Worm (Caenorhabditis elegans) whole organism, mixed stage, embryonic: Measurements from ENCODE around the gene C50F4.16.

Source experiments
- M03D4.4 ChIP-seq: sonication (generic microtip); optimal IDR thresholded peaks from 2 replicates; lab custom pipeline; 2017; ENCODE audit warnings: mild to moderate bottlenecking, missing genetic modification characterization, missing compliant biosample characterization
- bed-3 ChIP-seq: fragments of 200-800 bp; sonication (Bioruptor generic); optimal IDR thresholded peaks from 3 replicates; lab custom pipeline; 2018; ENCODE audit warnings: mild to moderate bottlenecking, missing genetic modification characterization, moderate library complexity, missing compliant biosample characterization
- blmp-1 ChIP-seq: fragments of 150-350 bp; optimal IDR thresholded peaks from 2 replicates; lab custom pipeline; 2014; ENCODE audit warnings: missing biosample characterization, missing genetic modification characterization
- ceh-39 ChIP-seq: fragments of 150-350 bp; optimal IDR thresholded peaks from 2 replicates; lab custom pipeline; 2014; ENCODE audit warnings: missing biosample characterization, missing genetic modification characterization
- ceh-43 ChIP-seq: fragments of 200-800 bp; sonication (Bioruptor generic); optimal IDR thresholded peaks from 2 replicates; lab custom pipeline; 2018; ENCODE audit warnings: mild to moderate bottlenecking, missing genetic modification characterization, moderate library complexity, missing compliant biosample characterization
- ceh-83 ChIP-seq: fragments of 200-800 bp; sonication (Bioruptor generic); optimal IDR thresholded peaks from 2 replicates; lab custom pipeline; 2018; ENCODE audit warnings: mild to moderate bottlenecking, missing genetic modification characterization, missing compliant biosample characterization
- ces-1 ChIP-seq: fragments of 150-350 bp; optimal IDR thresholded peaks from 2 replicates; lab custom pipeline; 2014; ENCODE audit warnings: missing biosample characterization, missing genetic modification reagents, missing genetic modification characterization
- cnd-1 ChIP-seq: fragments of 200-800 bp; sonication (Bioruptor generic); optimal IDR thresholded peaks from 2 replicates; lab custom pipeline; 2018; ENCODE audit warnings: mild to moderate bottlenecking, missing genetic modification characterization, missing compliant biosample characterization
- drap-1 ChIP-seq: fragments of 200-800 bp; sonication (Bioruptor generic); optimal IDR thresholded peaks from 3 replicates; lab custom pipeline; 2018; ENCODE audit warnings: mild to moderate bottlenecking, missing genetic modification characterization, missing compliant biosample characterization
- elt-1 ChIP-seq: sonication (generic microtip); optimal IDR thresholded peaks from 2 replicates; lab custom pipeline; 2017; ENCODE audit warnings: missing genetic modification characterization, mild to moderate bottlenecking, missing compliant biosample characterization, antibody characterized with exemption, moderate library complexity, borderline replicate concordance; ENCODE audit not compliant: insufficient read depth
- elt-3 ChIP-seq: fragments of 150-350 bp; optimal IDR thresholded peaks from 2 replicates; lab custom pipeline; 2014; ENCODE audit warnings: missing biosample characterization, missing genetic modification characterization
- flh-1 ChIP-seq: fragments of 200-800 bp; sonication (Bioruptor generic); optimal IDR thresholded peaks from 2 replicates; lab custom pipeline; 2018; ENCODE audit warnings: mild to moderate bottlenecking, missing genetic modification characterization, moderate library complexity, missing compliant biosample characterization
- ham-2 ChIP-seq: fragments of 200-800 bp; sonication (Bioruptor generic); optimal IDR thresholded peaks from 2 replicates; lab custom pipeline; 2018; ENCODE audit warnings: mild to moderate bottlenecking, missing genetic modification characterization, missing compliant biosample characterization
- hlh-1 ChIP-seq: fragments of 150-350 bp; optimal IDR thresholded peaks from 2 replicates; lab custom pipeline; 2014; ENCODE audit warnings: missing biosample characterization, missing genetic modification reagents, missing genetic modification characterization
- lin-13 ChIP-seq: fragments of 150-350 bp; optimal IDR thresholded peaks from 2 replicates; lab custom pipeline; 2014; ENCODE audit warnings: missing biosample characterization, missing genetic modification characterization
- lin-32 ChIP-seq: fragments of 200-800 bp; sonication (Bioruptor generic); optimal IDR thresholded peaks from 2 replicates; lab custom pipeline; 2018; ENCODE audit warnings: mild to moderate bottlenecking, missing genetic modification characterization, missing compliant biosample characterization
- lsy-2 ChIP-seq: fragments of 150-350 bp; optimal IDR thresholded peaks from 2 replicates; lab custom pipeline; 2014; ENCODE audit warnings: missing biosample characterization, missing genetic modification characterization
- mab-5 ChIP-seq: fragments of 150-350 bp; optimal IDR thresholded peaks from 2 replicates; lab custom pipeline; 2014; ENCODE audit warnings: missing biosample characterization, missing genetic modification characterization
- mep-1 ChIP-seq: fragments of 150-350 bp; optimal IDR thresholded peaks from 2 replicates; lab custom pipeline; 2017; ENCODE audit warnings: missing biosample characterization, missing genetic modification reagents, missing genetic modification characterization, inconsistent platforms
- mls-2 ChIP-seq: sonication (generic microtip); optimal IDR thresholded peaks from 2 replicates; lab custom pipeline; 2016; ENCODE audit warnings: mild to moderate bottlenecking, missing genetic modification characterization, moderate library complexity, missing compliant biosample characterization
- nhr-12 ChIP-seq: fragments of 150-350 bp; optimal IDR thresholded peaks from 2 replicates; lab custom pipeline; 2014; ENCODE audit warnings: missing biosample characterization, missing genetic modification characterization
- nhr-2 ChIP-seq: fragments of 150-350 bp; optimal IDR thresholded peaks from 2 replicates; lab custom pipeline; 2014; ENCODE audit warnings: missing biosample characterization, missing genetic modification characterization
- nhr-237 ChIP-seq: fragments of 150-350 bp; optimal IDR thresholded peaks from 2 replicates; lab custom pipeline; 2014; ENCODE audit warnings: missing biosample characterization, missing genetic modification characterization
- nhr-28 ChIP-seq: fragments of 150-350 bp; optimal IDR thresholded peaks from 2 replicates; lab custom pipeline; 2014; ENCODE audit warnings: missing biosample characterization, missing genetic modification characterization
- nhr-76 ChIP-seq: sonication (generic microtip); optimal IDR thresholded peaks from 2 replicates; lab custom pipeline; 2017; ENCODE audit warnings: missing biosample characterization, missing genetic modification characterization
- pha-4 ChIP-seq: fragments of 150-350 bp; optimal IDR thresholded peaks from 2 replicates; lab custom pipeline; 2018; ENCODE audit warnings: missing biosample characterization, missing genetic modification reagents, missing genetic modification characterization
- sem-2 ChIP-seq: fragments of 200-800 bp; sonication (Bioruptor generic); optimal IDR thresholded peaks from 2 replicates; lab custom pipeline; 2018; ENCODE audit warnings: mild to moderate bottlenecking, missing genetic modification characterization, missing compliant biosample characterization
- snpc-4 ChIP-seq: fragments of 150-350 bp; optimal IDR thresholded peaks from 2 replicates; lab custom pipeline; 2014; ENCODE audit warnings: missing biosample characterization, missing genetic modification characterization
- sptf-1 ChIP-seq: sonication (generic microtip); optimal IDR thresholded peaks from 2 replicates; lab custom pipeline; 2017; ENCODE audit warnings: mild to moderate bottlenecking, missing genetic modification characterization, moderate library complexity, missing compliant biosample characterization
- tbx-8 ChIP-seq: fragments of 200-800 bp; sonication (Bioruptor generic); optimal IDR thresholded peaks from 2 replicates; lab custom pipeline; 2018; ENCODE audit warnings: mild to moderate bottlenecking, missing genetic modification characterization, moderate library complexity, missing compliant biosample characterization
- unc-120 ChIP-seq: sonication (generic microtip); optimal IDR thresholded peaks from 2 replicates; lab custom pipeline; 2017; ENCODE audit warnings: missing genetic modification characterization, missing compliant biosample characterization; ENCODE audit not compliant: poor library complexity, severe bottlenecking
- unc-39 ChIP-seq: fragments of 150-350 bp; optimal IDR thresholded peaks from 2 replicates; lab custom pipeline; 2014; ENCODE audit warnings: missing biosample characterization, missing genetic modification characterization
- unc-62 ChIP-seq: fragments of 150-350 bp; optimal IDR thresholded peaks from 2 replicates; lab custom pipeline; 2014; ENCODE audit warnings: missing biosample characterization, missing genetic modification reagents, missing genetic modification characterization
- zip-8 ChIP-seq: fragments of 150-350 bp; optimal IDR thresholded peaks from 2 replicates; lab custom pipeline; 2014; ENCODE audit warnings: missing biosample characterization, missing genetic modification characterization
- ztf-11 ChIP-seq: fragments of 150-350 bp; optimal IDR thresholded peaks from 2 replicates; lab custom pipeline; 2014; ENCODE audit warnings: missing biosample characterization, missing genetic modification characterization

Gene C50F4.16

DNA sequence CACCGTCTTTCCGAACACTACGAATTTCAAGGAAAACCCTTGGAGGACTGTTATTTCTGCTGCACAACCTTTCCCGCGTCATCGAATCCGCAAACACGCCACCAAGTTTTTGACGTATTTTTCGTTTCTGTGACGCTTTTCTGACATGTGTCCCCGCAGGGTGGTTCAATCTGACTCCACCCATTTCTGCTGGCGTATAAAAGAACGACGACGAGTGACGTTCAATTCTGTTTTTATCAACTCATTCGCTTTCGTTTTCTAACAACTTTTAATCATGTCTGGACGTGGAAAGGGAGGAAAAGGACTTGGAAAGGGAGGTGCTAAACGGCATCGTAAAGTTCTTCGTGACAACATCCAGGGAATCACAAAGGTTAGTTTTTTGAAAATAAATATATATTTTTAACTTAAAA lies 5.5 kb upstream of the C50F4.16 start, which contains the start of gene his-37:
TSS of gene his-37 (plus strand) at position 246 of the 410 bp plus-strand sequence.
- TF ChIP-seq unc-62 (peak; percentile 97), elt-3 (tag; lab: Kevin White, UChicago) (peak; percentile 54), ham-2 (GFP tag; lab: Kevin White, UChicago) (peak; percentile 29), lin-13 (tag; lab: Kevin White, UChicago) (peak; percentile 96), tbx-8 (GFP tag; lab: Kevin White, UChicago) (peak; percentile 59), ceh-83 (GFP tag; lab: Kevin White, UChicago) (peak; percentile 68), unc-39 (tag; lab: Kevin White, UChicago) (no peak), sptf-1 (tag; lab: Kevin White, UChicago) (peak; percentile 76), cnd-1 (tag; lab: Kevin White, UChicago) (peak; percentile 49), nhr-237 (tag; lab: Kevin White, UChicago) (peak; percentile 96), mls-2 (tag; lab: Kevin White, UChicago) (peak; percentile 70), bed-3 (GFP tag; lab: Kevin White, UChicago) (no peak), zip-8 (no peak), nhr-2 (tag; lab: Kevin White, UChicago) (peak; percentile 38), lin-32 (GFP tag; lab: Kevin White, UChicago) (peak; percentile 8), elt-1 (no peak), ceh-43 (GFP tag; lab: Kevin White, UChicago) (peak; percentile 54), flh-1 (GFP tag; lab: Kevin White, UChicago) (no peak), mep-1 (tag; lab: Kevin White, UChicago) (peak; percentile 97), mab-5 (tag; lab: Kevin White, UChicago) (peak; percentile 36), nhr-76 (tag; lab: Kevin White, UChicago) (no peak), lsy-2 (tag; lab: Kevin White, UChicago) (peak; percentile 86), unc-120 (peak; percentile 85), hlh-1 (tag; lab: Kevin White, UChicago) (peak; percentile 76), ces-1 (GFP tag; lab: Kevin White, UChicago) (peak; percentile 78), blmp-1 (tag; lab: Kevin White, UChicago) (no peak), M03D4.4 (peak; percentile 72), ceh-39 (peak; percentile 86), pha-4 (tag; lab: Kevin White, UChicago) (peak; percentile 95), drap-1 (GFP tag; lab: Kevin White, UChicago) (peak; percentile 79), ztf-11 (tag; lab: Kevin White, UChicago) (peak; percentile 78), nhr-28 (tag; lab: Kevin White, UChicago) (peak; percentile 33), snpc-4 (tag; lab: Kevin White, UChicago) (no peak), sem-2 (GFP tag; lab: Kevin White, UChicago) (no peak), nhr-12 (tag; lab: Kevin White, UChicago) (no peak)

DNA sequence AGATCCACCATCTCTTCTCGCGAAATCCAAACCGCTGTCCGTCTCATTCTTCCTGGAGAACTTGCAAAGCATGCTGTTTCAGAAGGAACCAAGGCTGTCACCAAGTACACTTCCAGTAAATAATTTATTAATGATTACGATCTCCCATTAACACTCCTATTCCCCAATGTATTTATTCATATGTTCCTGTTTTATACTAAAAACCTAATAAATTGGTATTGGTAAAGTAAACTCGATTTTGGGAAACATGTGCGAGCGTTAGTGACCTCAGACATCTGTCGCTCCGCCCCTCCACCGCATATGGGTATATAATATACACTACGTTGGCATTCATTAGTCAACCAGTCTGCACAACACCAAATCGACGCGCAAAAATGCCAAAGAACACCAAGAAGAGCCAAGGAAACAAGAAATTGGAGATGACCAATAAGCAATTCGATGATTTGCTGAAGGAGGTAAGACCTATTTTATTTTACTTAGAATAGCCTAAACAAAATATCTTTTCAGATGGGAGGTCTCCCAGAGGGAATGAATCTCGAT lies 4.7 kb upstream of the C50F4.16 start, which contains the start of gene C50F4.6:
TSS of gene C50F4.6 (plus strand) at position 51 of the 540 bp plus-strand sequence.
- TF ChIP-seq lin-32 (GFP tag; lab: Kevin White, UChicago) (peak; percentile 27), cnd-1 (tag; lab: Kevin White, UChicago) (peak; percentile 14), nhr-28 (tag; lab: Kevin White, UChicago) (no peak), hlh-1 (tag; lab: Kevin White, UChicago) (no peak), flh-1 (GFP tag; lab: Kevin White, UChicago) (no peak), sem-2 (GFP tag; lab: Kevin White, UChicago) (no peak)

DNA sequence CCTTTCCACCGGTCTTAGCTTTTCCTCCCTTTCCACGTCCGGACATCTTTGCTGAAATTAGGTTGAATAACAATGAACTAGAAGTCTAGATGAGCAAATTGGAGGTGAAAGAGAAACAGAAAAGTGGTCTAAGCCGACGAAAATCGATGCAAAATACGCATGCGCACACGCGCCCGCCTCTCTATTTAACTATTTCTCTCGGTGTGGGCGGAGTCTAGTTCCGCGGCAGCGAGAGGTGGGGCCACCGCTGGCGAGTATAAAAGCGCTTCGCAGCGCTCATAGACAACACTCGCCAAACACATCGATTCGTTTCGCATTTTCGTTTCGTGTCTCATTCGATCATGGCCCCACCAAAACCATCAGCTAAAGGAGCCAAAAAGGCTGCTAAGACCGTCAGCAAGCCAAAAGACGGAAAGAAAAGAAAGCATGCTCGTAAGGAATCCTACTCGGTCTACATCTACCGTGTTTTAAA lies 3.9 kb upstream of the C50F4.16 start, which contains the start of the genes his-35 and his-41:
TSS of gene his-35 (minus strand) at position 51 of the 472 bp plus-strand sequence.
TSS of gene his-41 (plus strand) at position 299 of the 472 bp plus-strand sequence.
- no peak for TF ChIP-seq sem-2 (GFP tag; lab: Kevin White, UChicago)
- TF ChIP-seq pha-4 (tag; lab: Kevin White, UChicago) = peak; percentile 32
- TF ChIP-seq drap-1 (GFP tag; lab: Kevin White, UChicago) = no peak
- peak; percentile 26 for TF ChIP-seq ces-1 (GFP tag; lab: Kevin White, UChicago)
